Worm (Caenorhabditis elegans) whole organism, L2 larva: Measurements from ENCODE around the gene nspg-1.

Experiments
- R02D3.7 ChIP-seq: fragments of 150-350 bp; optimal IDR thresholded peaks from 2 replicates; lab custom pipeline; 2014; ENCODE audit warnings: missing biosample characterization, missing genetic modification characterization
- ama-1 ChIP-seq: fragments of 150-350 bp; optimal IDR thresholded peaks from 2 replicates; lab custom pipeline; 2018; ENCODE audit warnings: inconsistent platforms
- elt-1 ChIP-seq: fragments of 150-350 bp; optimal IDR thresholded peaks from 2 replicates; lab custom pipeline; 2014; ENCODE audit warnings: missing biosample characterization, missing genetic modification characterization
- fos-1 ChIP-seq: fragments of 150-350 bp; optimal IDR thresholded peaks from 2 replicates; lab custom pipeline; 2014; ENCODE audit warnings: missing biosample characterization, missing genetic modification characterization
- lin-13 ChIP-seq: fragments of 150-350 bp; optimal IDR thresholded peaks from 2 replicates; lab custom pipeline; 2014; ENCODE audit warnings: missing biosample characterization, missing genetic modification reagents, missing genetic modification characterization
- lsy-2 ChIP-seq, 2 experiments: fragments of 150-350 bp in 1 of 2; sonication (generic microtip) in 1 of 2; optimal IDR thresholded peaks; 2 replicates each; lab custom pipeline; 2014 to 2017; ENCODE audit warnings: missing biosample characterization in 2 of 2, missing genetic modification characterization in 2 of 2
- nhr-12 ChIP-seq: fragments of 150-350 bp; optimal IDR thresholded peaks from 2 replicates; lab custom pipeline; 2014; ENCODE audit warnings: missing biosample characterization, missing genetic modification characterization
- nhr-77 ChIP-seq: fragments of 150-350 bp; optimal IDR thresholded peaks from 2 replicates; lab custom pipeline; 2014; ENCODE audit warnings: missing biosample characterization, missing genetic modification characterization
- skn-1 ChIP-seq: sonication (generic microtip); optimal IDR thresholded peaks from 2 replicates; lab custom pipeline; 2017; ENCODE audit warnings: missing biosample characterization, missing genetic modification characterization
- snpc-4 ChIP-seq: fragments of 150-350 bp; optimal IDR thresholded peaks from 2 replicates; lab custom pipeline; 2014; ENCODE audit warnings: missing biosample characterization, missing genetic modification characterization
- unc-62 ChIP-seq: fragments of 150-350 bp; optimal IDR thresholded peaks from 2 replicates; lab custom pipeline; 2014; ENCODE audit warnings: missing biosample characterization, missing genetic modification reagents, missing genetic modification characterization
- zag-1 ChIP-seq: fragments of 150-350 bp; optimal IDR thresholded peaks from 2 replicates; lab custom pipeline; 2014; ENCODE audit warnings: missing biosample characterization, missing genetic modification characterization
- ztf-11 ChIP-seq: sonication (generic microtip); optimal IDR thresholded peaks from 2 replicates; lab custom pipeline; 2017; ENCODE audit warnings: missing biosample characterization, missing genetic modification characterization

DNA sequence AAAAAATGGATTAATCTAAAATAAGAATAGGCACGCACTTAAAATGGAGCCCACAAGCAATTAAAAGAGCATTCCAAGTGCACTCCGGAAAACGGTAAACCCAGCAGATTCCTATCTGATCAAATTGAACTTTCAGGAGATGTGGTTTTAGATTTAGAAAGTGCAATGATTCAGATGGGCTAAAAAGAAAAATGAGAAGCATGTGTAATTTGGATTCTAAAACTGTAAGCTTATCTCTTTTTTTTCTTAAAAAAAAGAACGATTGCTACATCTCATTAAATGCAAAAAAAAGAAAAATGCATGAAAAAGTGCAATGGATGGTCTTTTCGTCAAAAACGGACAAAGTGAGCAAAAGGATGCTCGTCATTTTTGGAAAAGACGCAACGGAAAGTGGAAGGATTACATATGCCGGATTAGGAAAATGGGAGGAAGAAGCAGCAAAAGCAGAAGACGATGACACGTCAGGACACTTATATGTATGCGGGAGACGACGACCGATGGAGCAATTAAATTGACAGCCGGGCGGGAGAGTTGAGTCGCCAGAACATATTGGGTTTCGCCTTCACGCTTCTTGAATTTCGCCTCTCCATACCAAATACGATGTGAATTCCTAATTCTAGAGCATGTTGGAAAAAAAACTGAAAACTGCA, 30.8 kb upstream of the nspg-1 start:
- TF ChIP-seq R02D3.7 = no peak
- no peak for TF ChIP-seq elt-1 (tag; lab: Kevin White, UChicago)
- TF ChIP-seq nhr-12 (tag; lab: Kevin White, UChicago) = no peak
- no peak for TF ChIP-seq snpc-4
- TF ChIP-seq ztf-11 (tag; lab: Kevin White, UChicago) = no peak
- TF ChIP-seq lin-13 (GFP tag; lab: Kevin White, UChicago) = no peak
- no peak for TF ChIP-seq ama-1 (lab: Kevin White, UChicago)
- TF ChIP-seq nhr-77 = no peak
- TF ChIP-seq fos-1 = no peak
- no peak for TF ChIP-seq lsy-2 (tag; optimal IDR thresholded peaks at IDR 0.05; lab: Kevin White, UChicago)
- TF ChIP-seq skn-1 (tag; lab: Kevin White, UChicago) = no peak
- TF ChIP-seq unc-62 (GFP tag; lab: Kevin White, UChicago) = no peak
- no peak for TF ChIP-seq zag-1
